Fruit fly (Drosophila melanogaster) whole organism, wandering third instar larva: Measurements from ENCODE around the gene CG17470.

Source experiments
- Abd-B ChIP-seq: fragments of >200 bp; optimal IDR thresholded peaks from 2 replicates; lab custom pipeline; 2017; ENCODE audit warnings: missing biosample characterization, missing genetic modification characterization
- CG32264 ChIP-seq: fragments of 200-800 bp; sonication (Bioruptor generic); optimal IDR thresholded peaks from 2 replicates; lab custom pipeline; 2016; ENCODE audit warnings: missing biosample characterization, missing genetic modification characterization
- CG9705 ChIP-seq: fragments of 200-800 bp; sonication (Bioruptor generic); optimal IDR thresholded peaks from 2 replicates; lab custom pipeline; 2018; ENCODE audit warnings: missing biosample characterization, mild to moderate bottlenecking, missing genetic modification characterization
- CrebA ChIP-seq: fragments of 200-800 bp; sonication (Bioruptor generic); optimal IDR thresholded peaks from 2 replicates; lab custom pipeline; 2016; ENCODE audit warnings: missing biosample characterization, mild to moderate bottlenecking, missing genetic modification characterization, borderline replicate concordance
- Dfd ChIP-seq: fragments of >200 bp; optimal IDR thresholded peaks from 2 replicates; lab custom pipeline; 2017; ENCODE audit warnings: missing biosample characterization, missing genetic modification characterization
- Dif ChIP-seq: fragments of 200-275, 200-300 bp; sonication (Bioruptor generic); optimal IDR thresholded peaks from 2 replicates; lab custom pipeline; 2018; ENCODE audit warnings: missing biosample characterization, missing genetic modification characterization; ENCODE audit not compliant: partially characterized antibody
- GATAd ChIP-seq: sonication (Bioruptor generic); optimal IDR thresholded peaks from 2 replicates; lab custom pipeline; 2016; ENCODE audit warnings: missing biosample characterization, missing genetic modification characterization
- HLH106 ChIP-seq: fragments of 200-800 bp; optimal IDR thresholded peaks from 3 replicates; lab custom pipeline; 2019; ENCODE audit warnings: missing biosample characterization, mild to moderate bottlenecking, missing genetic modification characterization, moderate library complexity
- Hnf4 ChIP-seq: fragments of 200-800 bp; sonication (Bioruptor generic); optimal IDR thresholded peaks from 2 replicates; lab custom pipeline; 2016; ENCODE audit warnings: missing biosample characterization, mild to moderate bottlenecking, missing genetic modification characterization
- Hr78 ChIP-seq: fragments of >200 bp; optimal IDR thresholded peaks from 2 replicates; lab custom pipeline; 2017; ENCODE audit warnings: missing biosample characterization, missing genetic modification characterization
- Hr83 ChIP-seq: fragments of 200-300 bp; sonication (Bioruptor generic); optimal IDR thresholded peaks from 2 replicates; lab custom pipeline; 2016; ENCODE audit warnings: missing biosample characterization, mild to moderate bottlenecking, missing genetic modification characterization, moderate library complexity; ENCODE audit not compliant: poor library complexity, severe bottlenecking
- Jra ChIP-seq: sonication (Bioruptor generic); optimal IDR thresholded peaks from 2 replicates; lab custom pipeline; 2016; ENCODE audit warnings: missing biosample characterization, missing genetic modification characterization
- Mio ChIP-seq: sonication (Bioruptor generic); optimal IDR thresholded peaks from 2 replicates; lab custom pipeline; 2016; ENCODE audit warnings: missing biosample characterization, missing genetic modification characterization
- Myc ChIP-seq: fragments of >200 bp; optimal IDR thresholded peaks from 2 replicates; lab custom pipeline; 2017
- N ChIP-seq: fragments of >200 bp; optimal IDR thresholded peaks from 2 replicates; lab custom pipeline; 2018; ENCODE audit warnings: missing biosample characterization, missing external identifiers, missing genetic modification characterization
- OdsH ChIP-seq: fragments of 200-800 bp; sonication (Bioruptor generic); optimal IDR thresholded peaks from 2 replicates; lab custom pipeline; 2016; ENCODE audit warnings: missing biosample characterization, mild to moderate bottlenecking, missing genetic modification characterization
- Rel ChIP-seq, 2 experiments: fragments of 200-800 bp; sonication (Bioruptor generic) in 1 of 2; optimal IDR thresholded peaks; 2 replicates in 1 of 2; 3 replicates in 1 of 2; lab custom pipeline; 2016 to 2019; ENCODE audit warnings: mild to moderate bottlenecking in 2 of 2, missing biosample characterization in 2 of 2, missing genetic modification characterization in 2 of 2, moderate library complexity in 1 of 2
- Sp1 ChIP-seq: fragments of 200-800 bp; sonication (Bioruptor generic); optimal IDR thresholded peaks from 3 replicates; lab custom pipeline; 2019; ENCODE audit warnings: missing biosample characterization, mild to moderate bottlenecking, missing genetic modification characterization, moderate library complexity
- Vsx2 ChIP-seq: fragments of 200-300, 225-300 bp; sonication (Bioruptor generic); optimal IDR thresholded peaks from 2 replicates; lab custom pipeline; 2018; ENCODE audit warnings: missing biosample characterization, missing genetic modification characterization; ENCODE audit not compliant: partially characterized antibody
- br ChIP-seq: fragments of 200-800 bp; sonication (Bioruptor generic); optimal IDR thresholded peaks from 2 replicates; lab custom pipeline; 2016; ENCODE audit warnings: missing biosample characterization, missing genetic modification characterization
- brk ChIP-seq: fragments of 200-800 bp; sonication (Bioruptor generic); optimal IDR thresholded peaks from 2 replicates; lab custom pipeline; 2016; ENCODE audit warnings: missing biosample characterization, mild to moderate bottlenecking, missing genetic modification characterization
- dl ChIP-seq, 2 experiments: fragments of 175-275, 200-275 bp in 1 of 2; fragments of 200-275 bp in 1 of 2; sonication (Bioruptor generic); optimal IDR thresholded peaks; lab custom pipeline; 2018; ENCODE audit warnings: mild to moderate bottlenecking in 2 of 2, missing biosample characterization in 2 of 2, missing genetic modification characterization in 2 of 2, moderate library complexity in 2 of 2; ENCODE audit not compliant: partially characterized antibody in 2 of 2, insufficient read depth in 1 of 2
- dmrt93B ChIP-seq: fragments of 200-800 bp; sonication (Bioruptor generic); optimal IDR thresholded peaks from 2 replicates; lab custom pipeline; 2018; ENCODE audit warnings: missing biosample characterization, mild to moderate bottlenecking, missing genetic modification characterization
- dsf ChIP-seq: sonication (Bioruptor generic); optimal IDR thresholded peaks from 2 replicates; lab custom pipeline; 2016; ENCODE audit warnings: missing biosample characterization, missing genetic modification characterization, borderline replicate concordance
- ey ChIP-seq: fragments of 200-800 bp; sonication (Bioruptor generic); optimal IDR thresholded peaks from 2 replicates; lab custom pipeline; 2016; ENCODE audit warnings: missing biosample characterization, missing genetic modification characterization
- foxo ChIP-seq, 2 experiments: fragments of 200-800 bp; sonication (Bioruptor generic); optimal IDR thresholded peaks; 2 replicates in 1 of 2; 3 replicates in 1 of 2; lab custom pipeline; 2016 to 2017; ENCODE audit warnings: missing biosample characterization in 2 of 2, missing genetic modification characterization in 2 of 2
- fru ChIP-seq: fragments of 200-800 bp; sonication (Bioruptor generic); optimal IDR thresholded peaks from 3 replicates; lab custom pipeline; 2016; ENCODE audit warnings: missing biosample characterization, mild to moderate bottlenecking, missing genetic modification characterization
- h ChIP-seq: fragments of 200-800 bp; sonication (Bioruptor generic); optimal IDR thresholded peaks from 3 replicates; lab custom pipeline; 2016; ENCODE audit warnings: missing biosample characterization, mild to moderate bottlenecking, missing genetic modification characterization
- jim ChIP-seq: fragments of 175-275, 200-325 bp; sonication (Bioruptor generic); optimal IDR thresholded peaks from 2 replicates; lab custom pipeline; 2016; ENCODE audit warnings: missing biosample characterization, mild to moderate bottlenecking, missing genetic modification characterization
- lola ChIP-seq: fragments of >200 bp; optimal IDR thresholded peaks from 2 replicates; lab custom pipeline; 2017; ENCODE audit warnings: missing biosample characterization, missing genetic modification characterization
- pan ChIP-seq: fragments of >200 bp; optimal IDR thresholded peaks from 2 replicates; lab custom pipeline; 2017
- psq ChIP-seq: fragments of 200-800 bp; sonication (Bioruptor generic); optimal IDR thresholded peaks from 3 replicates; lab custom pipeline; 2017; ENCODE audit warnings: missing biosample characterization, mild to moderate bottlenecking, missing genetic modification characterization, moderate library complexity
- rgr ChIP-seq: fragments of 200-800 bp; sonication (Bioruptor generic); optimal IDR thresholded peaks from 3 replicates; lab custom pipeline; 2016; ENCODE audit warnings: missing biosample characterization, mild to moderate bottlenecking, missing genetic modification characterization
- sage ChIP-seq: fragments of 200-800 bp; sonication (Bioruptor generic); optimal IDR thresholded peaks from 2 replicates; lab custom pipeline; 2016; ENCODE audit warnings: missing biosample characterization, mild to moderate bottlenecking, missing genetic modification characterization
- sv ChIP-seq: fragments of 200-800 bp; sonication (Bioruptor generic); optimal IDR thresholded peaks from 3 replicates; lab custom pipeline; 2016; ENCODE audit warnings: missing biosample characterization, missing genetic modification characterization
- tai ChIP-seq: sonication (Bioruptor generic); optimal IDR thresholded peaks from 2 replicates; lab custom pipeline; 2016; ENCODE audit warnings: missing biosample characterization, missing genetic modification characterization
- usp ChIP-seq: fragments of >200 bp; optimal IDR thresholded peaks from 2 replicates; lab custom pipeline; 2017; ENCODE audit warnings: missing biosample characterization, missing genetic modification characterization
- woc ChIP-seq: sonication (Bioruptor generic); optimal IDR thresholded peaks from 2 replicates; lab custom pipeline; 2016; ENCODE audit warnings: missing biosample characterization, mild to moderate bottlenecking, missing genetic modification characterization

CG17470 gene

DNA sequence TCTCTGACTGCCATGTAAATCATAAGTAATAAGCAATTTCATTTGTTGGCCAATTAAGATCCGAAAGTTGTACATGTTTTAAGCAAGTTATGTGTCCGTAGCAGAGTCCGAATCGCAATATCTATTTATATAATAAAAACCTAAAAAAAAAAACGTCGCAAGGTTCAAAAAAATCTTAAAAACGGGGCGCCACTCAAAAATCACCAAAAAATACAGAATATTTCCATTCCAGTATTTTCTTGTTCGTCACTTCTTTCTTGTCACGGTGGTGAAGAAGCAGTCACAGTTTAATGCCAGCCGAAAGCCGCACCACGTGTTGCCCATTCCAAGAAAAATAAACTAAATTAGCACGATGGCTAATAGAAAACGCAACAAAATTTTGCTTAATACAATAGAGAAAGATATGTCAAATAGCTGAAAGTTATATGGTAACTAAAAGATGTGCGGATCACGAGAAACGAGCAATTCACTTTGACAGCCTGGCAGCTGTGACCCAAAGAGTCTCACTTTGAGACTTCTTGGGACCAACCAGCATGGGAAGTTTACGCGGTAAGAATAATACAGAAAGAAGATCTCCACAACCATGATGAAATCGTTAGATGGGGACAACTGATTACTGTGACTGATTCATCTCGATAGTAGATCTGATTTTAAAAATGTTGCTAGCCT is 4.3 kb upstream of the CG17470 start:
- TF ChIP-seq Myc (lab: Kevin White, UChicago) = no peak
- no peak for TF ChIP-seq Rel (GFP tag; optimal IDR thresholded peaks at IDR 0.05; lab: Kevin White, UChicago)
- peak; percentile 89 for TF ChIP-seq Rel (tag; optimal IDR thresholded peaks at IDR 0.05; lab: Kevin White, UChicago)
- no peak for TF ChIP-seq Dif (GFP tag; lab: Kevin White, UChicago)
- no peak for TF ChIP-seq pan (lab: Kevin White, UChicago)
- peak; percentile 11 for TF ChIP-seq h
- TF ChIP-seq dl (GFP tag; optimal IDR thresholded peaks at IDR 0.05; lab: Kevin White, UChicago; ENCODE audit: insufficient read depth in 1 of 2, partially characterized antibody in 2 of 2) = no peak
- peak; percentile 23 for TF ChIP-seq rgr
- TF ChIP-seq woc (GFP tag; lab: Kevin White, UChicago) = no peak
- TF ChIP-seq CG32264 (GFP tag; lab: Kevin White, UChicago) = peak; percentile 6

DNA sequence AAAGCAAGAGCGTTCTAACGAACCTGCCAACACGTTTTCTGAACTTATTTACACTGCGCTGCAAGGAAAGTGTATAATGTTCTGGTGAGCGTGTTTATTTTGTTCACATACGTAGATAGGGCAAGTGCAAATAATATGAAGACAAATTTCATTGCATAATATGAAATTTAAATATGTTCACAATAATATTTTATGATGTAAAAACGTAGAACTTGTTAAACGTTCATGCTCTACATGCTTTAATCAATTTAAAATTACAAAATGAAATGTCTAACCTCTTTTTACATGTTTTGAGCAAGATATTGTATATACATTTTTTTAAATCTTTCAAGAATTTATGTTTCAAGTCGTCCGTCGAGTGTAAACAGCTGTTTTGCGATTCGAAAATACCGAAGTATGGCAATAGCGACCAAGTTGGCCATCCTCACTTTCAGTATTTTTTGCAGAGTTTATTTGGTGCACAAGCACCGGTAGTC is 2.4 kb upstream of the CG17470 start, which contains the start of the genes phr6-4 and CG2608:
Gene phr6-4, minus strand, starts transcription at position 398 of the 476 bp plus-strand sequence.
Gene CG2608, plus strand, starts transcription at position 429 of the 476 bp plus-strand sequence.
- TF ChIP-seq sv = peak; percentile 84
- peak; percentile 15 for TF ChIP-seq Myc (lab: Kevin White, UChicago)
- TF ChIP-seq GATAd (GFP tag; lab: Kevin White, UChicago) = peak; percentile 53
- peak; percentile 94 for TF ChIP-seq Sp1 (GFP tag; lab: Kevin White, UChicago)
- TF ChIP-seq fru (GFP tag; lab: Kevin White, UChicago) = peak; percentile 91
- no peak for TF ChIP-seq dl (GFP tag; optimal IDR thresholded peaks at IDR 0.05; lab: Kevin White, UChicago; ENCODE audit: insufficient read depth in 1 of 2, partially characterized antibody in 2 of 2)
- TF ChIP-seq N (GFP tag; lab: Kevin White, UChicago) = no peak
- no peak for TF ChIP-seq pan (lab: Kevin White, UChicago)
- TF ChIP-seq sage (GFP tag; lab: Kevin White, UChicago) = no peak
- peak; percentile 87 for TF ChIP-seq br
- no peak for TF ChIP-seq usp (GFP tag; lab: Kevin White, UChicago)
- no peak for TF ChIP-seq dmrt93B (GFP tag; lab: Kevin White, UChicago)
- peak; percentile 60 for TF ChIP-seq dsf (GFP tag; lab: Kevin White, UChicago)
- no peak for TF ChIP-seq CrebA
- TF ChIP-seq Rel (GFP tag; optimal IDR thresholded peaks at IDR 0.05; lab: Kevin White, UChicago) = no peak
- peak; percentile 68 for TF ChIP-seq Rel (tag; optimal IDR thresholded peaks at IDR 0.05; lab: Kevin White, UChicago)
- no peak for TF ChIP-seq Abd-B (GFP tag; lab: Kevin White, UChicago)
- peak; percentile 80 for TF ChIP-seq Jra (GFP tag; lab: Kevin White, UChicago)
- peak; percentile 56 for TF ChIP-seq Hr83 (GFP tag; lab: Kevin White, UChicago)
- TF ChIP-seq Hr78 (GFP tag; lab: Kevin White, UChicago) = no peak
- TF ChIP-seq Dfd (GFP tag; lab: Kevin White, UChicago) = no peak
- TF ChIP-seq jim (GFP tag; lab: Kevin White, UChicago) = no peak
- no peak for TF ChIP-seq tai (GFP tag; lab: Kevin White, UChicago)
- TF ChIP-seq HLH106 (tag; lab: Kevin White, UChicago) = peak; percentile 95
- TF ChIP-seq woc (GFP tag; lab: Kevin White, UChicago) = peak; percentile 80
- peak; percentile 85 for TF ChIP-seq psq (GFP tag; lab: Kevin White, UChicago)
- peak in 1 of 2 experiments; percentile 95 for TF ChIP-seq foxo (GFP tag; optimal IDR thresholded peaks at IDR 0.05; lab: Kevin White, UChicago)
- peak; percentile 91 for TF ChIP-seq OdsH (GFP tag; lab: Kevin White, UChicago)
- TF ChIP-seq CG9705 (GFP tag; lab: Kevin White, UChicago) = peak; percentile 87
- TF ChIP-seq Vsx2 (GFP tag; lab: Kevin White, UChicago) = no peak
- peak; percentile 88 for TF ChIP-seq ey (GFP tag; lab: Kevin White, UChicago)
- peak; percentile 82 for TF ChIP-seq Hnf4 (GFP tag; lab: Kevin White, UChicago)
- TF ChIP-seq CG32264 (GFP tag; lab: Kevin White, UChicago) = peak; percentile 58
- TF ChIP-seq brk (GFP tag; lab: Kevin White, UChicago) = peak; percentile 92
- TF ChIP-seq lola = no peak
- peak; percentile 91 for TF ChIP-seq h
- TF ChIP-seq Mio (GFP tag; lab: Kevin White, UChicago) = peak; percentile 59
- TF ChIP-seq Dif (GFP tag; lab: Kevin White, UChicago) = no peak
- peak; percentile 93 for TF ChIP-seq rgr
